In genomic region chrX:14982525-14982924, ce11 we compare ENCODE assay signal across 4 worm cellular contexts.
A peak's percentile ranks its signal among the peaks of the same experiment; 100 is the strongest.
TF ChIP-seq lines count a peak whose summit lies in the region.

plp-2 (minus strand) TSS chrX:14982804.

TF ChIP-seq in whole organism, L3 larva, 47 proteins besides CTCF, POLR2A, EP300 and RAD21:
- TF ChIP-seq nfya-1 (tag; optimal IDR thresholded peaks at IDR 0.05; lab: Kevin White, UChicago; ENCODE audit: insufficient read depth) (no peak), pha-4 (tag; optimal IDR thresholded peaks at IDR 0.05; lab: Kevin White, UChicago) (peak; percentile 1), tbx-2 (tag; optimal IDR thresholded peaks at IDR 0.05; lab: Kevin White, UChicago) (no peak), ceh-28 (tag; optimal IDR thresholded peaks at IDR 0.05; lab: Kevin White, UChicago) (no peak), ztf-4 (tag; optimal IDR thresholded peaks at IDR 0.05; lab: Kevin White, UChicago) (no peak), nhr-67 (tag; optimal IDR thresholded peaks at IDR 0.05; lab: Kevin White, UChicago) (no peak), ama-1 (optimal IDR thresholded peaks at IDR 0.05; lab: Kevin White, UChicago) (peak; percentile 26), eor-1 (tag; optimal IDR thresholded peaks at IDR 0.05; lab: Kevin White, UChicago) (no peak), nhr-237 (tag; optimal IDR thresholded peaks at IDR 0.05; lab: Kevin White, UChicago) (no peak), nhr-12 (tag; optimal IDR thresholded peaks at IDR 0.05; lab: Kevin White, UChicago) (no peak), hmg-11 (tag; optimal IDR thresholded peaks at IDR 0.05; lab: Kevin White, UChicago) (no peak)

TF ChIP-seq in whole organism, L4 larva, 104 proteins besides CTCF, POLR2A, EP300 and RAD21:
- TF ChIP-seq nhr-77 (tag; optimal IDR thresholded peaks at IDR 0.05; lab: Kevin White, UChicago) (no peak), saeg-2 (GFP tag; IDR thresholded peaks at IDR 0.05; lab: Robert Waterston, UW) (no peak), unc-62 (GFP tag; optimal IDR thresholded peaks at IDR 0.05 in 1 of 2; lab: Kevin White, UChicago) (peak in 1 of 2 experiments; percentile 79), unc-62 (tag; optimal IDR thresholded peaks at IDR 0.05; lab: Kevin White, UChicago) (no peak), Y75B8A.6 (GFP tag; IDR thresholded peaks at IDR 0.05; lab: Robert Waterston, UW) (no peak), hlh-30 (tag; optimal IDR thresholded peaks at IDR 0.05; lab: Kevin White, UChicago; ENCODE audit: insufficient read depth) (peak; percentile 37), lin-38 (GFP tag; IDR thresholded peaks at IDR 0.05; lab: Robert Waterston, UW) (peak; percentile 62), ama-1 (optimal IDR thresholded peaks at IDR 0.05; lab: Kevin White, UChicago) (no peak), snpc-1.2 (GFP tag; IDR thresholded peaks at IDR 0.05; lab: Robert Waterston, UW) (no peak), fkh-10 (GFP tag; optimal IDR thresholded peaks at IDR 0.05; lab: Kevin White, UChicago) (no peak), mes-2 (tag; optimal IDR thresholded peaks at IDR 0.05; lab: Kevin White, UChicago; ENCODE audit: poor library complexity, severe bottlenecking) (no peak), spr-3 (GFP tag; optimal IDR thresholded peaks at IDR 0.05; lab: Kevin White, UChicago) (no peak), ztf-11 (tag; optimal IDR thresholded peaks at IDR 0.05; lab: Kevin White, UChicago) (no peak), nhr-237 (tag; optimal IDR thresholded peaks at IDR 0.05; lab: Kevin White, UChicago) (no peak), F37D6.2 (tag; optimal IDR thresholded peaks at IDR 0.05; lab: Kevin White, UChicago) (no peak), T20F7.1 (GFP tag; optimal IDR thresholded peaks at IDR 0.05; lab: Kevin White, UChicago) (no peak), nhr-10 (tag; optimal IDR thresholded peaks at IDR 0.05; lab: Kevin White, UChicago) (no peak), daf-19 (GFP tag; conservative IDR thresholded peaks at IDR 0.05; lab: Robert Waterston, UW) (no peak), nhr-76 (tag; optimal IDR thresholded peaks at IDR 0.05; lab: Kevin White, UChicago) (no peak), daf-16 (GFP tag; optimal IDR thresholded peaks at IDR 0.05; lab: Kevin White, UChicago) (no peak), daf-16 (tag; optimal IDR thresholded peaks at IDR 0.05; lab: Kevin White, UChicago) (no peak), lir-3 (tag; optimal IDR thresholded peaks at IDR 0.05; lab: Kevin White, UChicago) (no peak), aly-2 (tag; optimal IDR thresholded peaks at IDR 0.05; lab: Kevin White, UChicago) (no peak)

TF ChIP-seq in whole organism, late embryonic, 69 proteins besides CTCF, POLR2A, EP300 and RAD21:
- TF ChIP-seq hlh-30 (tag; optimal IDR thresholded peaks at IDR 0.05; lab: Kevin White, UChicago; ENCODE audit: insufficient read depth) (peak; percentile 30), pax-1 (tag; optimal IDR thresholded peaks at IDR 0.05; lab: Kevin White, UChicago) (peak; percentile 38), eyg-1 (tag; optimal IDR thresholded peaks at IDR 0.05; lab: Kevin White, UChicago) (no peak), sox-4 (tag; optimal IDR thresholded peaks at IDR 0.05; lab: Kevin White, UChicago) (no peak), ceh-31 (tag; optimal IDR thresholded peaks at IDR 0.05; lab: Kevin White, UChicago) (no peak), ceh-22 (tag; optimal IDR thresholded peaks at IDR 0.05; lab: Kevin White, UChicago) (no peak), pha-2 (tag; optimal IDR thresholded peaks at IDR 0.05; lab: Kevin White, UChicago) (no peak)

TF ChIP-seq in whole organism, young adult, 124 proteins besides CTCF, POLR2A, EP300 and RAD21:
- no peak for TF ChIP-seq repo-1 (tag; optimal IDR thresholded peaks at IDR 0.05; lab: Kevin White, UChicago)
- TF ChIP-seq D2030.7 (GFP tag; IDR thresholded peaks at IDR 0.05; lab: Robert Waterston, UW): no peak
- TF ChIP-seq madf-3 (GFP tag; IDR thresholded peaks at IDR 0.05; lab: Robert Waterston, UW): no peak
- no peak for TF ChIP-seq rec-8 (tag; optimal IDR thresholded peaks at IDR 0.05; lab: Kevin White, UChicago)
- TF ChIP-seq F39B2.1 (GFP tag; IDR thresholded peaks at IDR 0.05; lab: Robert Waterston, UW): no peak
- TF ChIP-seq mcd-1 (GFP tag; IDR thresholded peaks at IDR 0.05; lab: Robert Waterston, UW): 0 out of 2 replicates have a peak, but pooled peaks have one; percentile 21
- TF ChIP-seq F37B4.10 (GFP tag; IDR thresholded peaks at IDR 0.05; lab: Robert Waterston, UW): no peak
- TF ChIP-seq dox-1 (GFP tag; IDR thresholded peaks at IDR 0.05; lab: Robert Waterston, UW): 0 out of 2 replicates have a peak, but pooled peaks have one; percentile 17
- no peak for TF ChIP-seq him-1 (tag; optimal IDR thresholded peaks at IDR 0.05; lab: Kevin White, UChicago)
- TF ChIP-seq fkh-3 (tag; optimal IDR thresholded peaks at IDR 0.05; lab: Kevin White, UChicago): no peak
- TF ChIP-seq rcor-1 (GFP tag; IDR thresholded peaks at IDR 0.05; lab: Robert Waterston, UW): no peak
- no peak for TF ChIP-seq F23B12.7 (tag; optimal IDR thresholded peaks at IDR 0.05; lab: Kevin White, UChicago; ENCODE audit: insufficient read depth)
TF ChIP-seq in whole organism, young adult: peak in this region for 2.
